Fruit fly (Drosophila melanogaster) S2 (cell line): ENCODE data around the gene CG7634.

Experiments
- CG8478 ChIP-seq: fragments of >200 bp; optimal IDR thresholded peaks from 2 replicates; lab custom pipeline; 2018
- CTCF ChIP-seq, 2 experiments: fragments of >200 bp; optimal IDR thresholded peaks; 2 replicates each; lab custom pipeline; 2018

Gene CG7634

DNA sequence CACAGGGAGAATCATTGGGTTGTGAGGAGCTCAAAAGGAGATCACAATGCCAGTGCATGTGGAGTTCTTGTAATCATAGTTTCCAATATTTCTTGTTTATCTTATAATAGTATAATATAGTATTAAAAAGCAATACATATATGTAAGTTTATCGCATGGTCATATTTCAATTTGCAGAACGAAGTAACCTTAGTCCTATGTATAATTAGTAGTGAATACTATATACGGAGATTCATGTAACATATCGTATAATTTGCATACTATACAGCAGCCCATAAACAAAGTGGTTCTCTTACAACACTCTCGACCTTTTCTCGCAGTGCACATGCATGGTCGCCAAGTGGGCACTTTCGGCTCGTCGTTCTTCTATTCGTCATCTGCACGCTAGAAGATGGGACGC, 37.0 kb downstream of the CG7634 start:
- TF ChIP-seq CTCF (optimal IDR thresholded peaks at IDR 0.05; lab: Kevin White, UChicago) (no peak), CG8478 (lab: Kevin White, UChicago) (no peak)

DNA sequence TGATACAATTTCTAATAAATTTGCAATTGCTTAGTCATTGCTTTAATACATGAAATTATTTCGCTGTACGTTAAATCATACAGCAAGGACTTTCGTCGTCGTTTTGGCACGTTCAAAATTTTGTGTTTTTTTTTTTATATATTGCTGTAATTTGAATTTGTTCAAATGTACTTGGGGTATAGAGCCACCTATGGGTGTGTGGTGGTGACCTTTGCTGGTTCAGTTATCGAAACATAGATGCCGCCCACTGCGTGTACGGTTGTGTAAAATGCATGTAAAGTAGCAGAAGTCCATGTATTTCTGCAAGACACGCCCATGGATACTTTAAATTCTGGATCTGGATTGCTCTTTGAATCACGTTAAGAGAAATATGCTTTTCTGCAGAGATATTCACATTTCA, 39.0 kb downstream of the CG7634 start:
- TF ChIP-seq CG8478 (lab: Kevin White, UChicago) (no peak), CTCF (optimal IDR thresholded peaks at IDR 0.05; lab: Kevin White, UChicago) (peak; percentile 99 to 100)

DNA sequence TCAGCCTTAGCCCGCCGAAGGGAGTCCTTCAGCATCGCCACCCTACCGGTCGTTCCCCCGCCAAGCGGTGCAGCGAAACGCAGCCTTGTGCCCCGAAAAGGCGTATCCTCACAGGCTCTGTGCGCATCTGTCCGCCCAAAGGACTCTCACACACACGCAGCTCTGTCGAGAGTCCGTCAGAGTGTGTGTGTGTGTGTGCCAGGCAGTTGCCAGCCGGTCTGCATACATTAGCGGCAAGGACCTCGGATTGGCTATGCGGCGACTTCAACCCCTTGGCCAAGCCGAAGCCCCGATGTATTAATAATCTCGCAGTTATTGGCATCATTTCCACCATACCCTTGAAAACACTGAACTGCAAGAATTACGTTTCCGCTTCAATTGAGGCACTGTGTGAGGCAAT, 45.3 kb downstream of the CG7634 start:
- TF ChIP-seq CG8478 (lab: Kevin White, UChicago) = no peak
- TF ChIP-seq CTCF (optimal IDR thresholded peaks at IDR 0.05; lab: Kevin White, UChicago) = no peak

- TF ChIP-seq CTCF (optimal IDR thresholded peaks at IDR 0.05; lab: Kevin White, UChicago) (no peak), CG8478 (lab: Kevin White, UChicago) (no peak)
Measured at dm6 chr3L:21617354-21617753, 52.1 kb downstream of the CG7634 start, which contains the start of the genes S1P and CG11307. S1P (minus strand) TSS chr3L:21617376. CG11307 (plus strand) TSS chr3L:21617623.
